Fruit fly (Drosophila melanogaster): Measurements from ENCODE around the gene Nlp.
A peak's percentile ranks its signal among the peaks of the same experiment; 100 is the strongest.

Nlp gene

DNA sequence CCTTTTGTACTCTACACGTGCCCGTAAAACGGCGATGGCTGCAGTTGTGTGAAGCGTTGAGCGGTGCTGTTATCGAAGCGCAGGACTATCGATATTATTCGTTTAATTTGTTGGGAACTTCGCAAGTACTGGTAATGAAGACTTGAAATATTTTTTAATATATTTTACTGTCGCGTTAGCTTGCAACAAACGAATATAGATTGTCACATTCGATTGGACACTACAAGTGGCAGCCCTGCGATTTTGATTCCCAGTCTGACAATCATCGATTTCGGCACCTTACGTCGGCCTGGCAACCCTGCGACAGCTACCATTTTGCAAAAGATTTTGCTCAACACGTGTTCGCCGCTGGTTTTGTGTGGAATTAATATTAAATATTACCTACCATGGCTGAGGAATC lies at the start of gene Nlp, which contains the start of gene Nph (continued):
- peak; percentile 43; the same call in 1 of the 2 replicates for TF ChIP-seq CG32532 (GFP tag; IDR thresholded peaks at IDR 0.05)
- peak; percentile 42 for TF ChIP-seq CG12391 (tag; optimal IDR thresholded peaks at IDR 0.05)
- no peak for TF ChIP-seq CG8281 (tag; optimal IDR thresholded peaks at IDR 0.05)
- peak; percentile 64 for TF ChIP-seq Tbp (GFP tag; optimal IDR thresholded peaks at IDR 0.05)
- TF ChIP-seq nmo (GFP tag; optimal IDR thresholded peaks at IDR 0.05): peak; percentile 67
- TF ChIP-seq CG18619 (GFP tag; optimal IDR thresholded peaks at IDR 0.05): no peak
- TF ChIP-seq pfk (GFP tag; optimal IDR thresholded peaks at IDR 0.05): no peak
- TF ChIP-seq CG30431 (GFP tag; optimal IDR thresholded peaks at IDR 0.05): no peak
- TF ChIP-seq crc (GFP tag; optimal IDR thresholded peaks at IDR 0.05): no peak
- peak; percentile 74 for TF ChIP-seq Meics (GFP tag; optimal IDR thresholded peaks at IDR 0.05)
- TF ChIP-seq Usf (GFP tag; optimal IDR thresholded peaks at IDR 0.05): no peak
- no peak for TF ChIP-seq CG3065 (GFP tag; optimal IDR thresholded peaks at IDR 0.05)
- no peak for TF ChIP-seq stc (GFP tag; IDR thresholded peaks at IDR 0.05)
- no peak for TF ChIP-seq Ets65A (GFP tag)
- TF ChIP-seq Dad (GFP tag; optimal IDR thresholded peaks at IDR 0.05): no peak
- no peak for TF ChIP-seq nom (GFP tag; optimal IDR thresholded peaks at IDR 0.05)
- no peak for TF ChIP-seq H15 (GFP tag; IDR thresholded peaks at IDR 0.05)
- no peak for TF ChIP-seq eyg (GFP tag; optimal IDR thresholded peaks at IDR 0.05)
- TF ChIP-seq CG5245 (GFP tag; optimal IDR thresholded peaks at IDR 0.05): no peak
- TF ChIP-seq trh (GFP tag; optimal IDR thresholded peaks at IDR 0.05): no peak
- TF ChIP-seq nerfin-2 (GFP tag; IDR thresholded peaks at IDR 0.05; ENCODE audit: partially characterized antibody): peak; percentile 78
- no peak for TF ChIP-seq Bteb2 (GFP tag; optimal IDR thresholded peaks at IDR 0.05)
- TF ChIP-seq CG13287 (GFP tag; IDR thresholded peaks at IDR 0.05; ENCODE audit: partially characterized antibody): peak; percentile 95
- TF ChIP-seq GATAe (GFP tag; conservative IDR thresholded peaks at IDR 0.05): no peak
- no peak for TF ChIP-seq CG31365 (tag; optimal IDR thresholded peaks at IDR 0.05)
- TF ChIP-seq CG31441 (GFP tag; IDR thresholded peaks at IDR 0.05): no peak
- no peak for TF ChIP-seq ttk (GFP tag; IDR thresholded peaks at IDR 0.05)
- no peak for TF ChIP-seq grn (GFP tag; optimal IDR thresholded peaks at IDR 0.05)
- no peak for TF ChIP-seq gem (tag; optimal IDR thresholded peaks at IDR 0.05)
- TF ChIP-seq CG12769 (tag; optimal IDR thresholded peaks at IDR 0.05): no peak
- TF ChIP-seq CG8924 (tag; optimal IDR thresholded peaks at IDR 0.05): peak; percentile 43
- no peak for TF ChIP-seq Antp (GFP tag; optimal IDR thresholded peaks at IDR 0.05)
- TF ChIP-seq Sox100B (GFP tag; optimal IDR thresholded peaks at IDR 0.05): no peak
- no peak for TF ChIP-seq CG2199 (GFP tag; IDR thresholded peaks at IDR 0.05)
- TF ChIP-seq Myb (GFP tag; optimal IDR thresholded peaks at IDR 0.05): peak; percentile 26
- TF ChIP-seq Oaz (GFP tag; IDR thresholded peaks at IDR 0.05): no peak
- TF ChIP-seq Lhr (GFP tag; optimal IDR thresholded peaks at IDR 0.05): no peak
- TF ChIP-seq vnd (GFP tag; IDR thresholded peaks at IDR 0.05; ENCODE audit: partially characterized antibody): peak; percentile 75; the same call in 2 of the 3 replicates
- no peak for TF ChIP-seq CG11085 (GFP tag; IDR thresholded peaks at IDR 0.05)
- TF ChIP-seq rib (GFP tag; IDR thresholded peaks at IDR 0.05): no peak
- no peak for TF ChIP-seq Hr51 (GFP tag; optimal IDR thresholded peaks at IDR 0.05)
- no peak for TF ChIP-seq Six4 (GFP tag; optimal IDR thresholded peaks at IDR 0.05)
- peak; percentile 41 for TF ChIP-seq Mad (GFP tag; optimal IDR thresholded peaks at IDR 0.05)
- peak; percentile 85; the same call in 2 of the 3 replicates for TF ChIP-seq zen2 (GFP tag; IDR thresholded peaks at IDR 0.05; ENCODE audit: partially characterized antibody)
- TF ChIP-seq Lim3 (GFP tag; IDR thresholded peaks at IDR 0.05): no peak
- no peak for TF ChIP-seq CG16779 (GFP tag; IDR thresholded peaks at IDR 0.05)
- TF ChIP-seq CG10431 (GFP tag; optimal IDR thresholded peaks at IDR 0.05): no peak
- no peak for TF ChIP-seq ham (GFP tag; IDR thresholded peaks at IDR 0.05)
- no peak for TF ChIP-seq so (GFP tag; IDR thresholded peaks at IDR 0.05)
- TF ChIP-seq Pdp1 (GFP tag; optimal IDR thresholded peaks at IDR 0.05): peak; percentile 11 to 19
- no peak for TF ChIP-seq ab (GFP tag; optimal IDR thresholded peaks at IDR 0.05)
- no peak for TF ChIP-seq CG11504 (tag; optimal IDR thresholded peaks at IDR 0.05)

Data from whole organism, embryonic.